Worm (Caenorhabditis elegans) whole organism, midembryonic: Measurements from ENCODE around the gene sqv-7.

Experiments used
- T22C8.4 ChIP-seq: fragments of 200-800 bp; sonication (Bioruptor generic); IDR thresholded peaks from 2 replicates; pipeline ENCODE4 v1.3.6; 2022; ENCODE audit warnings: missing genetic modification characterization, missing compliant biosample characterization
- flt-1 ChIP-seq: fragments of 200-800 bp; sonication (Bioruptor generic); IDR thresholded peaks from 2 replicates; pipeline ENCODE4 v1.3.6; 2022; ENCODE audit warnings: missing genetic modification characterization, missing compliant biosample characterization
- klf-2 ChIP-seq: fragments of 200-800 bp; sonication (Bioruptor generic); conservative IDR thresholded peaks from 2 replicates; pipeline ENCODE4 v1.3.6; 2022; ENCODE audit warnings: missing genetic modification reagents, missing genetic modification characterization, missing compliant biosample characterization
- med-1 ChIP-seq: sonication (generic microtip); optimal IDR thresholded peaks from 2 replicates; lab custom pipeline; 2017; ENCODE audit warnings: missing genetic modification characterization, mild to moderate bottlenecking, missing compliant biosample characterization, antibody characterized with exemption, missing genetic modification reagents; ENCODE audit not compliant: insufficient read depth
- ref-1 ChIP-seq: fragments of 200-800 bp; sonication (Bioruptor generic); conservative IDR thresholded peaks from 2 replicates; pipeline ENCODE4 v1.3.6; 2022; ENCODE audit warnings: missing genetic modification reagents, missing genetic modification characterization, missing compliant biosample characterization
- tab-1 ChIP-seq: fragments of 200-800 bp; sonication (Bioruptor generic); IDR thresholded peaks from 2 replicates; pipeline ENCODE4 v1.3.6; 2022; ENCODE audit warnings: missing genetic modification characterization, missing compliant biosample characterization

DNA sequence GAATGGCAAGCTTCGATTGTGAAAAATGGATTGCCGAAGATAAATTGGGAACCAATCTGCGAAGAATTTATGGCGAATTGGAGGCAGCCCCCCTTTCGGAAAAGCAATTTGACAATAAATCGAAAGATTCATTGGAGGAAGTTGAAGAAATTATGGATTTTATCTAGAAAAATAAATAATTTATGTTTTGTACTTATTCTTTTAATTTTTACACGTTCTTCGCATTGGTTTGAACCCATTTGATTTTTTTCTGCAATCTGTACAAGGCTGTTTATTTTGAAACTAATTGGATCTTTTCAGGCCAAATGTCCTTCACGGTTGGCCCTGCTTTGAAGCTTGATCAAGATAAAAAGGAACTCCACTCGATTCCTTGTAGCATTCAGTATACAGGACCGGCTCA lies 40.5 kb upstream of the sqv-7 start, which contains the start of gene ZK1127.13:
- TF ChIP-seq T22C8.4 (GFP tag; lab: Robert Waterston, UW) (no peak), tab-1 (no peak), flt-1 (no peak), med-1 (GFP tag; lab: Kevin White, UChicago) (no peak), ref-1 (GFP tag; lab: Robert Waterston, UW) (no peak), klf-2 (GFP tag; lab: Robert Waterston, UW) (no peak)
